Worm (Caenorhabditis elegans) whole organism, young adult: Measurements from ENCODE around the gene T13C5.7.

ENCODE experiments used
- K12H6.12 ChIP-seq: fragments of 200-800 bp; sonication (Bioruptor generic); optimal IDR thresholded peaks from 2 replicates; lab custom pipeline; 2018; ENCODE audit warnings: mild to moderate bottlenecking, missing genetic modification characterization, missing compliant biosample characterization
- Y56A3A.18 ChIP-seq: fragments of 200-800 bp; sonication (Bioruptor generic); IDR thresholded peaks from 2 replicates; pipeline ENCODE4 v1.3.6; 2022; ENCODE audit warnings: missing genetic modification reagents, missing genetic modification characterization, missing compliant biosample characterization
- attf-3 ChIP-seq: fragments of 200-800 bp; sonication (Bioruptor generic); conservative IDR thresholded peaks from 2 replicates; pipeline ENCODE4 v1.3.6; 2022; ENCODE audit warnings: missing genetic modification reagents, missing genetic modification characterization, missing compliant biosample characterization
- cebp-2 ChIP-seq: fragments of 200-800 bp; sonication (Bioruptor generic); IDR thresholded peaks from 2 replicates; pipeline ENCODE4 v1.3.6; 2022; ENCODE audit warnings: missing genetic modification characterization, missing compliant biosample characterization
- egl-18 ChIP-seq: fragments of 200-800 bp; sonication (Bioruptor generic); IDR thresholded peaks from 2 replicates; pipeline ENCODE4 v1.3.6; 2022; ENCODE audit warnings: missing genetic modification reagents, missing genetic modification characterization, missing compliant biosample characterization
- ets-4 ChIP-seq: fragments of 200-800 bp; sonication (Bioruptor generic); optimal IDR thresholded peaks from 2 replicates; lab custom pipeline; 2018; ENCODE audit warnings: mild to moderate bottlenecking, missing genetic modification characterization, missing compliant biosample characterization
- pha-4 ChIP-seq: fragments of 150-350 bp; sonication (generic microtip); optimal IDR thresholded peaks from 2 replicates; lab custom pipeline; 2014; ENCODE audit warnings: missing biosample characterization, missing genetic modification reagents, missing genetic modification characterization
- sea-2 ChIP-seq: fragments of 200-800 bp; sonication (Bioruptor generic); IDR thresholded peaks from 2 replicates; pipeline ENCODE4 v1.3.6; 2022; ENCODE audit warnings: missing genetic modification characterization, missing compliant biosample characterization

DNA sequence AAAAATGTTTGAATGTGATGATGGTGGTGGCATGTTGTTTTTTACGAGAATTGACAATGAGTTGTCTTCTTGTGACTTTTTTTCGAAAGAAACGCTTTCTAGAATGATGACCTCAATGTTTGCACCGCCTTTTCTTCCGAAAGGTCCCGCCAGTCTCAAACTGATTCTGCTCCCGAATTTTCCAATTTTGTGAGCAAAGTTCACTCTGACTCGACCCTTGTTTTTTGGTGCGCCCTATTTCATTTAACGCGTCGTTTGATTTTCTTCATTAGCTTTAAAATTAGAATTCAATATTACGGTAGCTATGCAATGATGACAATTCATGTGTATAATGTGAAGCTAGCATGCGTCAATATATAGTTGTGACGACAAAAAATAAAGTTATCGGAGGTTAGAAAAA, 50.3 kb downstream of the T13C5.7 start, which contains the start of gene lite-1:
- no peak for TF ChIP-seq sea-2 (GFP tag; lab: Robert Waterston, UW)
- TF ChIP-seq attf-3, result no peak
- TF ChIP-seq Y56A3A.18, result no peak
- TF ChIP-seq pha-4 (tag; lab: Kevin White, UChicago), result no peak
- no peak for TF ChIP-seq K12H6.12
- TF ChIP-seq cebp-2 (GFP tag; lab: Robert Waterston, UW), result no peak
- TF ChIP-seq egl-18 (GFP tag; lab: Robert Waterston, UW), result no peak
- no peak for TF ChIP-seq ets-4
